Worm (Caenorhabditis elegans) whole organism, L3 larva: ENCODE results near the gene Y43F8B.7.

Experiments used
- aly-2 ChIP-seq: fragments of 150-350 bp; optimal IDR thresholded peaks from 2 replicates; lab custom pipeline; 2014; ENCODE audit warnings: missing biosample characterization, missing genetic modification characterization
- ama-1 ChIP-seq: fragments of 150-350 bp; optimal IDR thresholded peaks from 2 replicates; lab custom pipeline; 2018
- daf-12 ChIP-seq: fragments of 150-350 bp; optimal IDR thresholded peaks from 2 replicates; lab custom pipeline; 2014; ENCODE audit warnings: missing biosample characterization, missing genetic modification reagents, missing genetic modification characterization
- nhr-77 ChIP-seq: fragments of 150-350 bp; optimal IDR thresholded peaks from 2 replicates; lab custom pipeline; 2014; ENCODE audit warnings: missing biosample characterization, missing genetic modification characterization
- skn-1 ChIP-seq: fragments of 150-350 bp; optimal IDR thresholded peaks from 2 replicates; lab custom pipeline; 2014; ENCODE audit warnings: missing biosample characterization, missing genetic modification characterization

DNA sequence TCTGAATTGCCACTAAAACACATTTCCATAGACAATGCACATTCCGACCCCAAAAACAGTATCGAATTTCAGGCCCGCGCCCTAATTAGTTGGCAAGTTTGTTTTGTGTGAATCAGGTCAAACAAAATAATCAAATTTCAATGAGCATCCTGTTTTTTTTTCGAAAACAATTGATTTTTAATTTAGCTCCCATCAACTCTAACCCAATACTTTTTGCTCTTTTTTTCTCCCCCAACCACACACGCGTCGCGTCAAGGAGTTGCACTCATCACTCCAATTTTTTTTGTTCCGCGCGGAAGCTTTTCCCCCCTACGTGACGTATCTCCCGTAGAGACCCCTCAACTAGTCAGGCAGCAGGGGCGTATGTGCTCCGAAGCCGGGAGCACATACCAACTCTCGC lies 10.8 kb downstream of the Y43F8B.7 start:
- TF ChIP-seq skn-1 (tag; lab: Kevin White, UChicago) (no peak), daf-12 (tag; lab: Kevin White, UChicago) (no peak), nhr-77 (tag; lab: Kevin White, UChicago) (no peak), ama-1 (lab: Kevin White, UChicago) (no peak), aly-2 (tag; lab: Kevin White, UChicago) (no peak)
